Worm (Caenorhabditis elegans): ENCODE data around the gene T05A1.5.

T05A1.5 gene

ce11 chrIV:9566505-9566904 is 20.4 kb downstream of the T05A1.5 start, which contains the start of gene lron-14:
Gene lron-14, minus strand, starts transcription at chrIV:9566605.
- TF ChIP-seq ama-1 (optimal IDR thresholded peaks at IDR 0.05) (no peak), ama-1 (GFP tag; optimal IDR thresholded peaks at IDR 0.05) (no peak), ceh-27 (GFP tag; optimal IDR thresholded peaks at IDR 0.05) (no peak), tbx-9 (tag; optimal IDR thresholded peaks at IDR 0.05; ENCODE audit: borderline replicate concordance) (no peak), ccch-3 (GFP tag; optimal IDR thresholded peaks at IDR 0.05) (no peak), lag-1 (GFP tag; IDR thresholded peaks at IDR 0.05) (no peak), nhr-120 (GFP tag; IDR thresholded peaks at IDR 0.05) (no peak), F55B11.4 (tag; optimal IDR thresholded peaks at IDR 0.05; ENCODE audit: borderline replicate concordance, insufficient read depth) (no peak), athp-1 (tag; optimal IDR thresholded peaks at IDR 0.05) (no peak), mel-28 (tag; optimal IDR thresholded peaks at IDR 0.05; ENCODE audit: borderline replicate concordance) (no peak), lsy-27 (tag; optimal IDR thresholded peaks at IDR 0.05; ENCODE audit: borderline replicate concordance, insufficient read depth) (no peak), ZK185.1 (tag; optimal IDR thresholded peaks at IDR 0.05; ENCODE audit: poor library complexity, severe bottlenecking) (no peak), rcor-1 (GFP tag; IDR thresholded peaks at IDR 0.05) (no peak)

DNA sequence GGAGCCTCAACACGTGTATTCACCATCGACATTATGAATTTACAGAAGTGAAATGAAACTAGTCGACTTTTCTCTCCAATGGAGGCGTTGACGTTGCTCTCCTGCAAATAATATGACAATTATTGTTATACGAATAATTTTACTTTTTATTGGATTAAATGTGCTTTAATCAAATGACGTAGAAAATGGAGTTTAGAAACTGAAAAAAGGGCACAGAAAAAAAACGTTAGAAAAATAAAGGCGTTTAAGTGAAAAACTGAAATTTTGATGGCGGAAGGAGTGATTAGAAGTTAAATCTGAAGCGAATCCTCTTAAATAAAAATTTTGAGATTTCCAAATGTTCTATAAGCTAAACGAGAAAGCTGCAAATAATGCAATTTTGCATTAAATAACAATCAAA is 33.9 kb downstream of the T05A1.5 start, which contains the start of gene npr-2:
Gene npr-2, minus strand, starts transcription at position 101 of the 400 bp plus-strand sequence.
- TF ChIP-seq B0035.1 (tag; optimal IDR thresholded peaks at IDR 0.05) (no peak), mes-4 (tag; optimal IDR thresholded peaks at IDR 0.05) (no peak), sdz-38 (tag; optimal IDR thresholded peaks at IDR 0.05) (no peak), F55B11.4 (tag; optimal IDR thresholded peaks at IDR 0.05; ENCODE audit: borderline replicate concordance, insufficient read depth) (no peak), ztf-6 (GFP tag; IDR thresholded peaks at IDR 0.05) (no peak), D2030.7 (GFP tag; IDR thresholded peaks at IDR 0.05) (no peak)

DNA sequence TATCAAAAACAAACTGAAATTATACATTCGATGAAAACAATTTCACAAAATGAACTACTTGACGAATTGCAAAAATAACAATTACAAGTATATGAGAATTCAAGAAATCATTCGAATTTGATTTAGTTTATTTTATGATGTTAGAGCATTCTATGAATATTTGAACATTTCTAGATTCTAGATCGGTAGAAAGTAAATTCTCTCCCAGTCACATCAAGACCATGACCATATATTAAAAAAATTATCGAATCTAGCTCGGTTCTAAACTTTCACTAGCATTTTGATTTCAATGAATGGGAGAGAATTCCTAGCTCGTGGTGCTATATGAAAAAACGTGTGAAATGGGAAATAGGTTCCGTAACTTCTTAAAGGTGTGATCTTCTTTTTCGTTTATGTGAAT is 38.3 kb downstream of the T05A1.5 start:
- TF ChIP-seq fkh-3 (tag; optimal IDR thresholded peaks at IDR 0.05) (no peak), ekl-4 (GFP tag; IDR thresholded peaks at IDR 0.05) (no peak), hrde-1 (tag; optimal IDR thresholded peaks at IDR 0.05; ENCODE audit: borderline replicate concordance) (no peak), egrh-3 (GFP tag; IDR thresholded peaks at IDR 0.05) (no peak), xnd-1 (tag; optimal IDR thresholded peaks at IDR 0.05) (no peak), repo-1 (tag; optimal IDR thresholded peaks at IDR 0.05) (no peak), ZK185.1 (tag; optimal IDR thresholded peaks at IDR 0.05; ENCODE audit: poor library complexity, severe bottlenecking) (no peak), die-1 (tag; optimal IDR thresholded peaks at IDR 0.05) (no peak), zfh-2 (GFP tag; conservative IDR thresholded peaks at IDR 0.05) (no peak), Y79H2A.3 (GFP tag; conservative IDR thresholded peaks at IDR 0.05) (no peak), F57A8.1 (GFP tag; optimal IDR thresholded peaks at IDR 0.05) (no peak), Y53G8AR.9 (GFP tag; conservative IDR thresholded peaks at IDR 0.05) (no peak), F55B11.4 (tag; optimal IDR thresholded peaks at IDR 0.05; ENCODE audit: borderline replicate concordance, insufficient read depth) (no peak), F49E8.2 (tag; optimal IDR thresholded peaks at IDR 0.05; ENCODE audit: insufficient read depth) (no peak), lsy-27 (tag; optimal IDR thresholded peaks at IDR 0.05; ENCODE audit: borderline replicate concordance, insufficient read depth) (no peak), ztf-28 (GFP tag; IDR thresholded peaks at IDR 0.05) (no peak), cebp-2 (GFP tag; IDR thresholded peaks at IDR 0.05) (no peak)

DNA sequence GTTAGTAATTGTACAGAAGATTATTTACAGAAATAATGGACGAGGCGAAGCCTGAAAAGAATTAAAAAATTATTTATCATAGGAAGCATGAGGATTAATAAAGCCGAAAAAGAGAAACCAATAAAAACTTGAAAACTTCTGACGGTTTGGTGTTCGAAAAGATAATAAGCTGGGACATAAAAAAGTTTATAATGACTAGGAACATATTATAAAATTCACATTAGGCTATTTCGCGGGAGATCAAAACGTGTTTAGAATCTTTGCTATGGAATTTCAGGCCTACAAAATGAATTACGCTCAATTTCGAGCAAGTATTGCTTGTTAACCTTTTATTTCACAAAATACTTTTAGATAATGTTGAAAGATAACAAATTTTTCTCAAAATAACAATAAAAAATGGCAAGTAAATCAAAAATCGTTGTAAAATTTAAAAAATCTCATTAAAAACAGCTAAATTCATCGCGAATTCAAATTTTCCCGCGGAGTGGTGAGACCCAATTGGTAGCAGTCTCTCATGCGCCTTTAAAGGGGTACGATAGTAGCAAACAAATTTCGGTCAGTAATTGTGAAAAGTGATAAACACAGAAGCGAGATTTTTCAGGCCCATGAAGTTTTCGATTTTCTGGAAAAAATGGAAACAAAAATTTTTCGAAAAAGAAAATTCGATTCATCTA is 42.8 kb downstream of the T05A1.5 start, which contains the start of gene trcs-1:
Gene trcs-1, minus strand, starts transcription at position 51 of the 674 bp plus-strand sequence.
- no peak for TF ChIP-seq nhr-27 (tag; optimal IDR thresholded peaks at IDR 0.05)
- no peak for TF ChIP-seq lsy-27 (tag; optimal IDR thresholded peaks at IDR 0.05; ENCODE audit: borderline replicate concordance, insufficient read depth)
- no peak for TF ChIP-seq Y56A3A.18 (GFP tag; IDR thresholded peaks at IDR 0.05)
- no peak for TF ChIP-seq somi-1 (GFP tag; optimal IDR thresholded peaks at IDR 0.05)
- TF ChIP-seq lin-35 (GFP tag; optimal IDR thresholded peaks at IDR 0.05), result peak in 1 of 3 experiments; percentile 47
- TF ChIP-seq lag-1 (GFP tag; IDR thresholded peaks at IDR 0.05), result no peak
- TF ChIP-seq hsf-1 (GFP tag; IDR thresholded peaks at IDR 0.05), result peak; percentile 55; the same call in 1 of the 2 replicates
- TF ChIP-seq K12H6.12 (tag; optimal IDR thresholded peaks at IDR 0.05), result no peak
- TF ChIP-seq ekl-4 (GFP tag; IDR thresholded peaks at IDR 0.05), result no peak
- no peak for TF ChIP-seq pha-4 (tag; optimal IDR thresholded peaks at IDR 0.05)
- peak; percentile 74 for TF ChIP-seq snpc-1.1 (tag; optimal IDR thresholded peaks at IDR 0.05; ENCODE audit: insufficient read depth)
- no peak for TF ChIP-seq nhr-90 (tag; optimal IDR thresholded peaks at IDR 0.05)
- TF ChIP-seq ztf-18 (tag; optimal IDR thresholded peaks at IDR 0.05), result no peak
- no peak for TF ChIP-seq F57C9.4 (tag; optimal IDR thresholded peaks at IDR 0.05)
